Worm (Caenorhabditis elegans): ENCODE results near the gene K01A12.2.

DNA sequence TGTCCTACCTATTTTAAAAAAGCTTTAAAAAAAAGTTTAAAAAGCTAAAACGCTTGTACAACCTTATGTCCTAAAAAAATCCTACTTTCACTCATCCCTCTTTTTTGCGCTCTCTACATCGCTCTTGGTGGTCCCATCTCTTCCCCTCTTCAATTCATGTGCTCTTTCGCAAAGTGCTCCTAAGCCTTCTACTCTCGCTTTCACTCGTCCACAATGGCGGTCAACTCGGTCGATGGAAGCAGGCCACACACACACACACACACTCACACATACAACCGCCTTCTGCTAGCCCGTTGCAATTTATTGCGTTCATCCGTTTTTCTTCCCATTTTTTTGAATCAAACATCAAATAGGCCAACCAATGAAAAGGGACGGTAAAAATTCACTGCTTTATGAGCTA lies 44.0 kb upstream of the K01A12.2 start:
- TF ChIP-seq rnt-1 (tag; optimal IDR thresholded peaks at IDR 0.05) (peak; percentile 43), tlp-1 (tag; optimal IDR thresholded peaks at IDR 0.05) (no peak), fos-1 (tag; optimal IDR thresholded peaks at IDR 0.05) (no peak), fkh-8 (tag; optimal IDR thresholded peaks at IDR 0.05) (no peak), lsy-2 (tag; optimal IDR thresholded peaks at IDR 0.05) (no peak), ets-5 (GFP tag; IDR thresholded peaks at IDR 0.05) (no peak), nhr-77 (tag; optimal IDR thresholded peaks at IDR 0.05) (no peak), elt-3 (tag; optimal IDR thresholded peaks at IDR 0.05) (no peak), ceh-82 (tag; optimal IDR thresholded peaks at IDR 0.05) (no peak)

Data from whole organism, L1 larva.